Worm (Caenorhabditis elegans) whole organism, early embryonic: ENCODE measurements around the gene srw-60.

Experiments used
- B0310.2 ChIP-seq: sonication (generic microtip); optimal IDR thresholded peaks from 2 replicates; lab custom pipeline; 2016; ENCODE audit warnings: mild to moderate bottlenecking, missing genetic modification characterization, missing compliant biosample characterization
- F13C5.2 ChIP-seq: sonication (generic microtip); optimal IDR thresholded peaks from 2 replicates; lab custom pipeline; 2017; ENCODE audit warnings: mild to moderate bottlenecking, missing genetic modification characterization, inconsistent platforms, missing compliant biosample characterization
- aly-1 ChIP-seq: sonication (generic microtip); optimal IDR thresholded peaks from 2 replicates; lab custom pipeline; 2016; ENCODE audit warnings: missing genetic modification characterization, missing compliant biosample characterization
- ama-1 ChIP-seq: fragments of 150-350 bp; optimal IDR thresholded peaks from 2 replicates; lab custom pipeline; 2014
- ceh-13 ChIP-seq: fragments of 200-800 bp; sonication (Bioruptor generic); optimal IDR thresholded peaks from 2 replicates; lab custom pipeline; 2018; ENCODE audit warnings: mild to moderate bottlenecking, missing genetic modification characterization, missing compliant biosample characterization
- ceh-36 ChIP-seq: sonication (generic microtip); optimal IDR thresholded peaks from 2 replicates; lab custom pipeline; 2016; ENCODE audit warnings: missing genetic modification characterization, inconsistent platforms, missing compliant biosample characterization
- ets-7 ChIP-seq: sonication (generic microtip); optimal IDR thresholded peaks from 2 replicates; lab custom pipeline; 2016; ENCODE audit warnings: missing genotype, missing genetic modification characterization, missing compliant biosample characterization
- flt-1 ChIP-seq: fragments of 200-800 bp; sonication (Bioruptor generic); IDR thresholded peaks from 2 replicates; pipeline ENCODE4 v1.3.6; 2022; ENCODE audit warnings: missing genetic modification characterization, missing compliant biosample characterization
- hmbx-1 ChIP-seq: sonication (generic microtip); optimal IDR thresholded peaks from 2 replicates; lab custom pipeline; 2016; ENCODE audit warnings: mild to moderate bottlenecking, missing genetic modification characterization, missing compliant biosample characterization
- hmg-4 ChIP-seq: fragments of 200-800 bp; sonication (Bioruptor generic); optimal IDR thresholded peaks from 2 replicates; lab custom pipeline; 2018; ENCODE audit warnings: mild to moderate bottlenecking, missing genetic modification characterization, missing compliant biosample characterization
- hnd-1 ChIP-seq: sonication (generic microtip); optimal IDR thresholded peaks from 2 replicates; lab custom pipeline; 2016; ENCODE audit warnings: missing genetic modification characterization, missing compliant biosample characterization
- pes-1 ChIP-seq: fragments of 200-800 bp; sonication (Bioruptor generic); IDR thresholded peaks from 2 replicates; pipeline ENCODE4 v1.3.6; 2022; ENCODE audit warnings: missing genetic modification reagents, missing genetic modification characterization, missing compliant biosample characterization
- scrt-1 ChIP-seq: fragments of 200-800 bp; sonication (Bioruptor generic); IDR thresholded peaks from 2 replicates; pipeline ENCODE4 v1.3.6; 2022; ENCODE audit warnings: missing genetic modification characterization, missing compliant biosample characterization
- sea-1 ChIP-seq: fragments of 200-800 bp; sonication (Bioruptor generic); conservative IDR thresholded peaks from 2 replicates; pipeline ENCODE4 v1.3.6; 2022; ENCODE audit warnings: missing genetic modification characterization, missing compliant biosample characterization
- tbx-11 ChIP-seq: fragments of 200-800 bp; sonication (Bioruptor generic); IDR thresholded peaks from 2 replicates; pipeline ENCODE4 v1.3.6; 2022; ENCODE audit warnings: missing genetic modification characterization, missing compliant biosample characterization
- tbx-37 ChIP-seq: fragments of 200-800 bp; sonication (Bioruptor generic); conservative IDR thresholded peaks from 2 replicates; pipeline ENCODE4 v1.3.6; 2022; ENCODE audit warnings: missing genetic modification reagents, missing genetic modification characterization, missing compliant biosample characterization
- tra-4 ChIP-seq: sonication (generic microtip); optimal IDR thresholded peaks from 2 replicates; lab custom pipeline; 2017; ENCODE audit warnings: missing genetic modification characterization, missing compliant biosample characterization

Gene srw-60

DNA sequence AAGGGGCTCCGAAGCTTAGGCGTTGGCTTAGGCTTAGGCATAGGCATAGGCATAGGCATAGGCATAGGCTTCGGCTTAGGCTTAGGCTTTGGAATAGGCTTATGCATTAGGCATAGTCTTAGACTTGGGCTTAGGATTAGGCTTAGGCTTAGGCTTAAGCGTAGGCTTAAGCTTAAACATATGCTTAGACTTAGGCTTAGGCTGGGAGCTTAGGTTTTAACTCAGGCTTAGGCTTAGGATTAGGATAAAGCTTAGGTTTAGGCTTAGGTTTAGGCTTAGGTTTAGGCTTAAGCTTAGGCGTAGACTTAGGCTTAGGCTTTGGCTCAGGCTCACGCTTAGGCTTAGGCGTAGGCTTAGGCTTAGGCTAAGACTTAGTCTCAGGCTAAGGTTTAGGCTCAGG, 31.7 kb downstream of the srw-60 start:
- TF ChIP-seq ceh-36 (tag; lab: Kevin White, UChicago) (peak; percentile 87), hmbx-1 (tag; lab: Kevin White, UChicago) (no peak), hmg-4 (GFP tag; lab: Kevin White, UChicago) (no peak), F13C5.2 (tag; lab: Kevin White, UChicago) (no peak)

ce11 chrII:2991555-2992083, 33.2 kb downstream of the srw-60 start, which contains the start of gene K08A2.2:
Gene K08A2.2, plus strand, starts transcription at chrII:2991605.
- TF ChIP-seq pes-1 (GFP tag; lab: Robert Waterston, UW) (peak; percentile 62), ceh-36 (tag; lab: Kevin White, UChicago) (no peak)

DNA sequence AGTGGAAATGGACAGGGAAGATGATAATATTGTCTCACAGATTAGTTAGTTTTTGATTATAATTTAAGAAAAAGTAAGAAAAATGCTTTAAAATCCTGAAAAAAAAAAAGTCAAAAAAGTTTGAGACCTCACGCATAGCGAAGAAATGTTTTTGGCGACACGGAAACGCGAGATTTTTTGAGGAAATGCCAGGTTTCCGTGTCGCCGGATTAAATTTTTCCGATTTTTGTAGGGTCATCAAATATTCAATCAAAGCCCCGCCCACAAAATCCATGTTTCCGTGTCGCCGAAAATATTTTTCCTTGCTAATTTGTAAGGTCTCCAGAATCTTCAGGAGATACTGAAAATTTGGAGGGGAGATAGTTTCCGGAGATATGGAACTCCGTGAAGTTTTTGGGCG, 33.9 kb downstream of the srw-60 start:
- TF ChIP-seq ama-1 (lab: Kevin White, UChicago) (no peak), tbx-37 (no peak), F13C5.2 (tag; lab: Kevin White, UChicago) (no peak), hmbx-1 (tag; lab: Kevin White, UChicago) (no peak), hnd-1 (tag; lab: Kevin White, UChicago) (no peak), sea-1 (GFP tag; lab: Robert Waterston, UW) (no peak), B0310.2 (tag; lab: Kevin White, UChicago) (no peak), aly-1 (no peak)

DNA sequence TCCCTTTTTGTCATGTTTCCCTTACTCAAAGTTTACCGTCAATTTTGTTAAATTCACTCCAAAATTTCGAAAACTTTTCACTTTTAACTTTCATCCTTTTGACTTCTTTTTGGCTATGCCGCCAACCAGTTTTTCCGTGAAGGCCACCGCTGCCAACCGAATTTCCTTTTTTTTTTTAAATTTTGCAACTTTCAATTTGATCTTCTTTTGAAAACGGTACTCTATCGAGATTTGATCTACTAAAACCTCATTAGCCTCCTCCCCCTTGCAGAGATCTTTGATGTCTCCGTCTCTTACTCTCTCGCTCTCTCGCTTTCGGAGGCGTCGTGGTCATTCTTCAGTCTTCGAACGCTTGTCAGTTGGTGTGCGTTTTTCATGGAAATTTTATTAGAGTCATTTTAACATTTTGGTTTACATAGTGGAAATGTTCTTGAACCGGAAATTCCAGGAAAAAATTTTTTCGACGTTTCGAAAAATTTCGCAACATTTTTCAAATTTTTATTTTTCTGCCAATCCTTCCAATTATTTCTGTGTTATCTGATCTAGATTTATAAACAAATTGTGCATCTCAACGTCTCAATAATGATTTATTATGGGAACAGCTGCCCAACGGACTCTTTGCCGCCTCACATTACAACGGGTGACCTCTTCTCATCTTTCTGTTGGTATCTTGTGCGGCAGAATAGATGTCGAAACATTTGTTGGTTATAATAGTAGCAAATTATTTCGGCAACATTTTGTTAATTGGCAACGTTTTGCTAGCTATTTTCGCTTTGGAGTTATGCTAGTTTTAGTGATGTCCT, 36.4 kb downstream of the srw-60 start:
- TF ChIP-seq ets-7 (tag; lab: Kevin White, UChicago) (no peak), tra-4 (no peak), B0310.2 (tag; lab: Kevin White, UChicago) (no peak), ama-1 (lab: Kevin White, UChicago) (no peak), ceh-36 (tag; lab: Kevin White, UChicago) (no peak), hmbx-1 (tag; lab: Kevin White, UChicago) (no peak), sea-1 (GFP tag; lab: Robert Waterston, UW) (no peak), ceh-13 (no peak), tbx-11 (GFP tag; lab: Robert Waterston, UW) (no peak), hnd-1 (tag; lab: Kevin White, UChicago) (no peak), pes-1 (GFP tag; lab: Robert Waterston, UW) (no peak)

ce11 chrII:2996721-2997120, 38.3 kb downstream of the srw-60 start, which contains the start of gene lido-8:
Gene lido-8, plus strand, starts transcription at chrII:2997021.
- TF ChIP-seq ceh-36 (tag; lab: Kevin White, UChicago), result no peak
- TF ChIP-seq hmg-4 (GFP tag; lab: Kevin White, UChicago), result no peak
- no peak for TF ChIP-seq scrt-1 (GFP tag; lab: Robert Waterston, UW)
- no peak for TF ChIP-seq tra-4
- no peak for TF ChIP-seq sea-1 (GFP tag; lab: Robert Waterston, UW)
- no peak for TF ChIP-seq ets-7 (tag; lab: Kevin White, UChicago)

- TF ChIP-seq ets-7 (tag; lab: Kevin White, UChicago) (no peak), pes-1 (GFP tag; lab: Robert Waterston, UW) (no peak), tra-4 (no peak), flt-1 (no peak), ceh-13 (no peak), ama-1 (lab: Kevin White, UChicago) (no peak), ceh-36 (tag; lab: Kevin White, UChicago) (no peak), sea-1 (GFP tag; lab: Robert Waterston, UW) (no peak), F13C5.2 (tag; lab: Kevin White, UChicago) (no peak)
These were observed 39.5 kb downstream of the srw-60 start for ce11 chrII:2997828-2998441.

DNA sequence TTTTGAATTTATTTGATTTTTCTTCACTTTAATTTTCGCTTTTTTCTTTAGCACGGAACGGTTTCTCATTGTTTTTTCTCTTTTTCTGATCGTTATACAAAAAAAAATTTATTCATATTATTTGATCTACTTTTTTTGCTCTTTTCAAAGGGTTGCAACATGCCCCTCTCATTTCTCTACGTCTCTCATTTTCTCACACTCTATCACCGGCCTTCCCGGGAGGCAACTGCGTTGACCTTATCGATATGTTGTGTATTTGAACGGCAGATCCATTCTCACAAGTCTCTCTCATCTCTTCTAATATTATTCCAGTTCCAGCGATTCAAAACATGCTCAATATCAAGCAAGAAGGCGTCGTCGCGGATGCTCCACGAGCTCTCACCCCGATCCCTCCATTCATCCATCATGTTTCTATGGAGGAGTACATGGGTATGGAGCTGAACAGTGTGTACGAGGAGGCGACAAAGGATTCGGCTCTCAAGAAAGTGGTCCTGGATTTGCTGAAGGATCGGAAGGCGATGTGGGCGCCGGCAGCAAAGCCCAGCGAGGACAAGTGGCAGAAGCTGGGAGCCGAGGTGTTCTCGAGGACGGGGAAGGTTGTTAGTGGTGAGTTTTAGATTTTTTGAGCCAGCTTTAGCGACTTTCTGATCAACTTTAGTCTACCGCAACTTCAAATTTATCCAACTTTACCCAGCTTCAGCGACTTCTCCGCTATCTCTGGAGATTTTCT, 42.3 kb downstream of the srw-60 start, which contains the start of gene lido-9:
Gene lido-9 (plus strand): TSS at position 234 of the 730 bp plus-strand sequence.
- TF ChIP-seq ama-1 (lab: Kevin White, UChicago) (peak; percentile 23), flt-1 (no peak), ets-7 (tag; lab: Kevin White, UChicago) (no peak), tbx-11 (GFP tag; lab: Robert Waterston, UW) (no peak), ceh-13 (no peak), F13C5.2 (tag; lab: Kevin White, UChicago) (no peak), hnd-1 (tag; lab: Kevin White, UChicago) (no peak), pes-1 (GFP tag; lab: Robert Waterston, UW) (no peak), ceh-36 (tag; lab: Kevin White, UChicago) (no peak), hmbx-1 (tag; lab: Kevin White, UChicago) (no peak), tbx-37 (no peak), B0310.2 (tag; lab: Kevin White, UChicago) (no peak), aly-1 (no peak), tra-4 (no peak), scrt-1 (GFP tag; lab: Robert Waterston, UW) (peak; percentile 68), hmg-4 (GFP tag; lab: Kevin White, UChicago) (no peak), sea-1 (GFP tag; lab: Robert Waterston, UW) (0 out of 2 replicates have a peak, but pooled peaks have one; percentile 48)
